Worm (Caenorhabditis elegans) whole organism, late embryonic: ENCODE data around the gene hrg-2.

Experiments used
- ama-1 ChIP-seq: fragments of 150-350 bp; optimal IDR thresholded peaks from 2 replicates; lab custom pipeline; 2014
- elt-4 ChIP-seq: sonication (generic microtip); optimal IDR thresholded peaks from 2 replicates; lab custom pipeline; 2016; ENCODE audit warnings: missing genetic modification characterization, missing compliant biosample characterization
- madf-2 ChIP-seq: sonication (generic microtip); optimal IDR thresholded peaks from 2 replicates; lab custom pipeline; 2017; ENCODE audit warnings: missing genetic modification characterization, missing compliant biosample characterization
- nfya-1 ChIP-seq: sonication (generic microtip); optimal IDR thresholded peaks from 2 replicates; lab custom pipeline; 2017; ENCODE audit warnings: missing genetic modification characterization, mild to moderate bottlenecking, missing compliant biosample characterization, antibody characterized with exemption, moderate library complexity
- pag-3 ChIP-seq: sonication (generic microtip); optimal IDR thresholded peaks from 2 replicates; lab custom pipeline; 2016; ENCODE audit warnings: missing compliant biosample characterization, missing genetic modification characterization, borderline replicate concordance
- pha-4 ChIP-seq: fragments of 150-350 bp; optimal IDR thresholded peaks from 2 replicates; lab custom pipeline; 2018; ENCODE audit warnings: missing biosample characterization, missing genetic modification reagents, missing genetic modification characterization
- sdc-2 ChIP-seq: sonication (generic microtip); optimal IDR thresholded peaks from 2 replicates; lab custom pipeline; 2016; ENCODE audit warnings: missing genotype, missing genetic modification characterization, missing compliant biosample characterization

ce11 chrV:12402355-12402754 is 8.0 kb downstream of the hrg-2 start, which contains the start of gene K01D12.8:
- TF ChIP-seq nfya-1 (tag; lab: Kevin White, UChicago) (no peak), madf-2 (no peak), elt-4 (tag; lab: Kevin White, UChicago) (no peak), ama-1 (no peak), pha-4 (tag; lab: Kevin White, UChicago) (no peak), sdc-2 (tag; lab: Kevin White, UChicago) (no peak), pag-3 (tag; lab: Kevin White, UChicago) (no peak)
